Fruit fly (Drosophila melanogaster): ENCODE measurements around the gene Sod1.

DNA sequence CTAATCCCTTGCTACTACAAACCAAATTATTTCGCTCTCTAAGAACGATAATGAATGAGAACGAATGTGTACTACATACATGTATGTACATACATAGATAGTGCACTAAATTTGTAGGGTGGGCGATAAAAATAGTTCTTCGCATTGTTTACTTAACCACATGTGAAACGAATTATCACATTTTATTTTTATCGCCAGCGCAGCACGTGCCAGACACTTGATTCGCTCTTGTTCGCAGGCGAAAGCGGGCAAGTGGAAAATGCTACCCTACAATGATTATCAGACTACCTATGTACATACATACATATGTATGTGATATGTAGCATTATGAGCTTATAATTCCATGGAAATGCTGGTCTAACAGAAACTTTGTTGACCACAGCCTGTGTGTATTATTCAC lies 27.7 kb downstream of the Sod1 start:
- TF ChIP-seq h (optimal IDR thresholded peaks at IDR 0.05) (no peak), insv (optimal IDR thresholded peaks at IDR 0.05) (no peak)
